Worm (Caenorhabditis elegans): ENCODE data around the gene rpn-7.

- TF ChIP-seq aha-1 (tag) (no peak), nhr-111 (GFP tag; optimal IDR thresholded peaks at IDR 0.05) (no peak), skn-1 (tag; optimal IDR thresholded peaks at IDR 0.05) (no peak), unc-62 (GFP tag; optimal IDR thresholded peaks at IDR 0.05 in 1 of 2) (no peak), unc-62 (tag; optimal IDR thresholded peaks at IDR 0.05) (no peak)
These were observed 4.8 kb downstream of the rpn-7 start, which contains the start of the genes F49C12.12 and vha-17 for ce11 chrIV:9321039-9321851.

Data from whole organism, L4 larva.